Fruit fly (Drosophila melanogaster): ENCODE results near the gene Cyp313a4.

Cyp313a4 gene

dm6 chr3R:12634617-12635016 lies 46.6 kb downstream of the Cyp313a4 start, which contains the start of gene CG11598:
TSS of gene CG11598 (plus strand) at chr3R:12634917.
- TF ChIP-seq CG10669 (GFP tag; optimal IDR thresholded peaks at IDR 0.05), result no peak
- TF ChIP-seq Eip93F (GFP tag; optimal IDR thresholded peaks at IDR 0.05), result no peak
- TF ChIP-seq fd59A (GFP tag; optimal IDR thresholded peaks at IDR 0.05), result no peak
- TF ChIP-seq CG10631 (GFP tag; optimal IDR thresholded peaks at IDR 0.05), result no peak
- TF ChIP-seq topi (GFP tag; optimal IDR thresholded peaks at IDR 0.05), result no peak
- TF ChIP-seq Ets96B (tag; optimal IDR thresholded peaks at IDR 0.05), result no peak
- no peak for TF ChIP-seq salr (GFP tag; optimal IDR thresholded peaks at IDR 0.05)
- TF ChIP-seq CG6163 (GFP tag; IDR thresholded peaks at IDR 0.05), result no peak

DNA sequence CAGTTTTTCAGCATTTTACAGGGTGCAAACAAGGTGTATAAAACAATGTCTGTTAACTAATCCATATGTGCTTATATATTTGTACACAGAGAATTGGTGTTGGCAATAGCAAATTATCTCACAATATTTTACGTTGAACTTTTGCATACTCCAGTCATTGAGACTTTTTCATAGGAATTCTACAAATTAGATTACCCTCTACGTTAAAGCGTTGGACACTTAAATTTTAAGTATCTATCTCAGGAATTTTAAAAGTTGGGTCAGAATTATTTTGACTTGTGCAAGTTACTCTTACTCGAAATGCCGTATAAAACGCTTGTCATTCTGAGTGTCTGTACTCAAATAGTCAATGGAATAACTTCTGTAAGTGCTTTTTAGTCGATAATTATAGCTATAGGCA lies 48.1 kb downstream of the Cyp313a4 start, which contains the start of gene CG18530:
CG18530 (plus strand) TSS at position 301 of the 400 bp plus-strand sequence.
- TF ChIP-seq svp (GFP tag) (no peak), CG4318 (GFP tag; optimal IDR thresholded peaks at IDR 0.05) (no peak), achi (GFP tag; optimal IDR thresholded peaks at IDR 0.05) (no peak), CG34406 (GFP tag; optimal IDR thresholded peaks at IDR 0.05) (no peak), CG6792 (GFP tag; optimal IDR thresholded peaks at IDR 0.05) (no peak), CG32006 (GFP tag; optimal IDR thresholded peaks at IDR 0.05) (no peak), CG15336 (GFP tag; IDR thresholded peaks at IDR 0.05) (no peak), Sox102F (GFP tag; optimal IDR thresholded peaks at IDR 0.05) (no peak), CG8319 (GFP tag; optimal IDR thresholded peaks at IDR 0.05) (no peak), CG10669 (GFP tag; optimal IDR thresholded peaks at IDR 0.05) (no peak), pdm3 (GFP tag; optimal IDR thresholded peaks at IDR 0.05) (no peak), CG9139 (GFP tag; optimal IDR thresholded peaks at IDR 0.05) (no peak), CG8632 (GFP tag; optimal IDR thresholded peaks at IDR 0.05) (no peak), lz (GFP tag; optimal IDR thresholded peaks at IDR 0.05) (no peak), Blimp-1 (GFP tag; optimal IDR thresholded peaks at IDR 0.05) (no peak), CG11902 (GFP tag; optimal IDR thresholded peaks at IDR 0.05) (no peak)

DNA sequence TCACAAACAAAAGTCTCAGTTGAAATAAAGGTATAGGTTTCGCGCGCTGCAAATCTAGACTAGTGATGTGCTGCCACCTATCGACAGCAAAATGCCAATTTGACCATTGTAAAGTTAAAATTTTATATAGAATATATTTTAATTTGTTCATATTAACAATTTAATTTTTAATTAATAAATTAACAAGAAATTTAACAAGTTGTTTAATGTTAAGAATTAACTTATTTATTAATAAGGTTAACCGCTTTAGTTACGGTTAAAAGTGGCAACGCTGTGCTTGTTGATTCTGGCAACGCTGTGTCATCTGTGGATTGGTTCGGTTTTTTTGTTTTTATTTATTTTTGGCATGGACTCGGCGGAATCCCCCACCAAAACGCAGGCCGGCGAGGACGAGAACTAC lies 50.8 kb downstream of the Cyp313a4 start, which contains the start of gene Not10:
Not10 (plus strand) TSS at position 279 of the 400 bp plus-strand sequence.
- peak; percentile 29 for TF ChIP-seq CG3032 (tag; optimal IDR thresholded peaks at IDR 0.05)
- TF ChIP-seq Ets21C (GFP tag; optimal IDR thresholded peaks at IDR 0.05), result peak; percentile 10
- no peak for TF ChIP-seq net (GFP tag; optimal IDR thresholded peaks at IDR 0.05)
- peak; percentile 49 for TF ChIP-seq acj6 (GFP tag; optimal IDR thresholded peaks at IDR 0.05)
- TF ChIP-seq esn (GFP tag; optimal IDR thresholded peaks at IDR 0.05), result peak; percentile 25
- TF ChIP-seq Hr39 (GFP tag; optimal IDR thresholded peaks at IDR 0.05), result no peak
- TF ChIP-seq CG34406 (GFP tag; optimal IDR thresholded peaks at IDR 0.05), result peak; percentile 15
- peak; percentile 58 for TF ChIP-seq Eip93F (GFP tag; optimal IDR thresholded peaks at IDR 0.05)

Data from whole organism, prepupa.